Worm (Caenorhabditis elegans) whole organism, late embryonic: ENCODE results near the gene T07A9.14.

Experiments used
- C38D4.7 ChIP-seq: fragments of 200-800 bp; sonication (Bioruptor generic); optimal IDR thresholded peaks from 2 replicates; lab custom pipeline; 2018; ENCODE audit warnings: mild to moderate bottlenecking, missing genetic modification characterization, moderate library complexity, missing compliant biosample characterization
- K02D7.2 ChIP-seq: sonication (generic microtip); optimal IDR thresholded peaks from 2 replicates; lab custom pipeline; 2017; ENCODE audit warnings: mild to moderate bottlenecking, missing genetic modification characterization, missing compliant biosample characterization
- K09A11.1 ChIP-seq: sonication (generic microtip); optimal IDR thresholded peaks from 2 replicates; lab custom pipeline; 2017; ENCODE audit warnings: antibody characterized with exemption, mild to moderate bottlenecking, missing genetic modification characterization, missing compliant biosample characterization; ENCODE audit not compliant: insufficient read depth
- ahr-1 ChIP-seq: sonication (generic microtip); optimal IDR thresholded peaks from 2 replicates; lab custom pipeline; 2016; ENCODE audit warnings: missing genetic modification characterization, missing compliant biosample characterization
- ceh-24 ChIP-seq: sonication (generic microtip); optimal IDR thresholded peaks from 2 replicates; lab custom pipeline; 2016; ENCODE audit warnings: mild to moderate bottlenecking, missing genetic modification characterization, missing compliant biosample characterization
- ceh-30 ChIP-seq: fragments of 150-350 bp; optimal IDR thresholded peaks from 2 replicates; lab custom pipeline; 2014; ENCODE audit warnings: missing biosample characterization, missing genetic modification characterization
- ceh-31 ChIP-seq: sonication (generic microtip); optimal IDR thresholded peaks from 2 replicates; lab custom pipeline; 2016; ENCODE audit warnings: missing genetic modification characterization, missing compliant biosample characterization
- ceh-48 ChIP-seq: sonication (generic microtip); optimal IDR thresholded peaks from 2 replicates; lab custom pipeline; 2016; ENCODE audit warnings: missing genetic modification characterization, inconsistent platforms, missing compliant biosample characterization
- ceh-9 ChIP-seq: sonication (generic microtip); optimal IDR thresholded peaks from 2 replicates; lab custom pipeline; 2016; ENCODE audit warnings: mild to moderate bottlenecking, missing genetic modification characterization, inconsistent platforms, missing compliant biosample characterization
- che-1 ChIP-seq: sonication (generic microtip); optimal IDR thresholded peaks from 2 replicates; lab custom pipeline; 2016; ENCODE audit warnings: mild to moderate bottlenecking, missing genetic modification characterization, missing compliant biosample characterization
- dmd-4 ChIP-seq: sonication (generic microtip); optimal IDR thresholded peaks from 2 replicates; lab custom pipeline; 2016; ENCODE audit warnings: borderline replicate concordance, missing genetic modification characterization, missing compliant biosample characterization
- dve-1 ChIP-seq: sonication (generic microtip); optimal IDR thresholded peaks from 2 replicates; lab custom pipeline; 2017; ENCODE audit warnings: antibody characterized with exemption, mild to moderate bottlenecking, missing genetic modification characterization, missing compliant biosample characterization
- elt-4 ChIP-seq: sonication (generic microtip); optimal IDR thresholded peaks from 2 replicates; lab custom pipeline; 2016; ENCODE audit warnings: missing genetic modification characterization, missing compliant biosample characterization
- fkh-6 ChIP-seq: sonication (generic microtip); optimal IDR thresholded peaks from 2 replicates; lab custom pipeline; 2016; ENCODE audit warnings: missing genetic modification characterization, missing compliant biosample characterization
- hlh-13 ChIP-seq: fragments of 200-800 bp; sonication (Bioruptor generic); optimal IDR thresholded peaks from 2 replicates; lab custom pipeline; 2018; ENCODE audit warnings: mild to moderate bottlenecking, missing genetic modification characterization, missing compliant biosample characterization
- hlh-8 ChIP-seq: sonication (generic microtip); optimal IDR thresholded peaks from 2 replicates; lab custom pipeline; 2016; ENCODE audit warnings: missing genotype, missing genetic modification characterization, missing compliant biosample characterization
- lin-11 ChIP-seq: fragments of 200-800 bp; sonication (Bioruptor generic); optimal IDR thresholded peaks from 2 replicates; lab custom pipeline; 2018; ENCODE audit warnings: mild to moderate bottlenecking, missing genetic modification characterization, missing compliant biosample characterization
- madf-2 ChIP-seq: sonication (generic microtip); optimal IDR thresholded peaks from 2 replicates; lab custom pipeline; 2017; ENCODE audit warnings: missing genetic modification characterization, missing compliant biosample characterization
- nfya-1 ChIP-seq: sonication (generic microtip); optimal IDR thresholded peaks from 2 replicates; lab custom pipeline; 2017; ENCODE audit warnings: missing genetic modification characterization, mild to moderate bottlenecking, missing compliant biosample characterization, antibody characterized with exemption, moderate library complexity
- nhr-11 ChIP-seq: fragments of 150-350 bp; optimal IDR thresholded peaks from 2 replicates; lab custom pipeline; 2014; ENCODE audit warnings: missing biosample characterization, missing genetic modification characterization
- pat-9 ChIP-seq: fragments of 200-800 bp; sonication (Bioruptor generic); optimal IDR thresholded peaks from 2 replicates; lab custom pipeline; 2018; ENCODE audit warnings: mild to moderate bottlenecking, missing genetic modification characterization, moderate library complexity, missing compliant biosample characterization
- pax-1 ChIP-seq: fragments of 150-350 bp; optimal IDR thresholded peaks from 2 replicates; lab custom pipeline; 2014; ENCODE audit warnings: missing biosample characterization, missing genetic modification characterization
- pha-4 ChIP-seq: fragments of 150-350 bp; optimal IDR thresholded peaks from 2 replicates; lab custom pipeline; 2018; ENCODE audit warnings: missing biosample characterization, missing genetic modification reagents, missing genetic modification characterization
- ref-2 ChIP-seq: sonication (generic microtip); optimal IDR thresholded peaks from 2 replicates; lab custom pipeline; 2016; ENCODE audit warnings: missing genetic modification characterization, missing compliant biosample characterization
- sox-4 ChIP-seq: sonication (generic microtip); optimal IDR thresholded peaks from 2 replicates; lab custom pipeline; 2017; ENCODE audit warnings: mild to moderate bottlenecking, missing genetic modification characterization, inconsistent platforms, missing compliant biosample characterization
- syd-9 ChIP-seq: sonication (generic microtip); optimal IDR thresholded peaks from 2 replicates; lab custom pipeline; 2016; ENCODE audit warnings: mild to moderate bottlenecking, missing genetic modification characterization, moderate library complexity, missing compliant biosample characterization
- tbx-2 ChIP-seq: sonication (generic microtip); optimal IDR thresholded peaks from 2 replicates; lab custom pipeline; 2016; ENCODE audit warnings: missing genetic modification characterization, missing compliant biosample characterization
- tbx-7 ChIP-seq: sonication (generic microtip); optimal IDR thresholded peaks from 2 replicates; lab custom pipeline; 2016; ENCODE audit warnings: missing genotype, missing genetic modification characterization, missing compliant biosample characterization
- unc-3 ChIP-seq, 2 experiments: fragments of 200-800 bp in 1 of 2; sonication (Bioruptor generic) in 1 of 2; sonication (generic microtip) in 1 of 2; conservative IDR thresholded peaks in 1 of 2; optimal IDR thresholded peaks in 1 of 2; 2 replicates each; pipeline versions ENCODE4 v1.3.6 to Lab custom; 2016 to 2022; ENCODE audit warnings: missing compliant biosample characterization in 2 of 2, missing genetic modification characterization in 2 of 2, missing genetic modification reagents in 1 of 2
- unc-55 ChIP-seq: sonication (generic microtip); optimal IDR thresholded peaks from 2 replicates; lab custom pipeline; 2017; ENCODE audit warnings: missing biosample characterization, missing genetic modification reagents, missing genetic modification characterization
- unc-86 ChIP-seq: sonication (generic microtip); optimal IDR thresholded peaks from 2 replicates; lab custom pipeline; 2016; ENCODE audit warnings: missing genetic modification characterization, missing compliant biosample characterization
- zip-5 ChIP-seq: sonication (generic microtip); optimal IDR thresholded peaks from 2 replicates; lab custom pipeline; 2016; ENCODE audit warnings: missing genetic modification characterization, missing compliant biosample characterization

Gene T07A9.14

DNA sequence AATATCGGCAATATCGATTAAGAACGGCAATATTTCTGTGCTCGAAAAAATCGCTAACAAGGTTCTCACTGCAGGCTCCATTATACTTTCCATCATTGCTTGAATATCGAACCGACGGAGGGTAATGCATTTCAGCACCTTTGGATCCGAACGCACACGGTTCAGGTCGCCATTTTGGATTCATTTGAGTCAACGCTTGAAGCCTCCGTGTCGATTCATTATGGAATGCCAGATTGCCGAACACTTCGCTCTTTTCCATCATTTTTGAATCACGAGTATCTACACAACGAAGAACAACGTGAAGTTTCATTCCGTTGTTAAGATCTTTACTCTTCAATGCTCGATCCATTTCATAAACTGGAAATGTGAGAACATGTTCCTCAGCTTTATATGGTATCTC lies 35.6 kb downstream of the T07A9.14 start:
- TF ChIP-seq tbx-7 (tag; lab: Kevin White, UChicago) (no peak), syd-9 (tag; lab: Kevin White, UChicago) (no peak), ceh-9 (tag; lab: Kevin White, UChicago) (no peak), ceh-48 (tag; lab: Kevin White, UChicago) (no peak), hlh-13 (no peak), fkh-6 (tag; lab: Kevin White, UChicago) (no peak), ahr-1 (no peak), lin-11 (tag; lab: Kevin White, UChicago) (no peak), hlh-8 (tag; lab: Kevin White, UChicago) (no peak), che-1 (no peak), pat-9 (tag; lab: Kevin White, UChicago) (no peak)

- TF ChIP-seq ahr-1: no peak
- peak; percentile 3 for TF ChIP-seq dve-1
Measured at ce11 chrIV:425052-425451, 38.6 kb downstream of the T07A9.14 start, which contains the start of gene daf-18. Gene daf-18 (minus strand): TSS chrIV:425177.

DNA sequence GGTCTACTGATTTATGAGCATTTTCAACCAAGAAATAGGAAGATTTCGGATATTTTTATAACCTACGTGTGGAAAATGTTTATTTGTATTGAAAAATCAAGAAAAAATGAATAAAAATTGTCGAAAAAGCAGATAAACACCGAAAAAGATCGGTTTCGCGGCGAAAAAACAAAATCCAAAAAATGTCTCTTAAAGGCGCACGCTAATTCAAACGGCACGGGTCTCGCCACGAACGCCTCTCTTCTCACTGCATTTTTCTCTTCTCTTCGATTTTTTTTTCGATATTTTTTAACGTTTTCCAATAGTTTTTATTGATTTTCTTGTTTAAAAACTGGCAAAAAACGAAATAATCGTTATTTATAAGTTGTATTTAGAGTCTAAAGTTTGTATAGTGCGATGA lies 39.0 kb downstream of the T07A9.14 start:
- TF ChIP-seq zip-5: no peak
- no peak for TF ChIP-seq K02D7.2 (tag; lab: Kevin White, UChicago)
- peak; percentile 56 for TF ChIP-seq ceh-48 (tag; lab: Kevin White, UChicago)
- TF ChIP-seq lin-11 (tag; lab: Kevin White, UChicago): no peak
- no peak for TF ChIP-seq syd-9 (tag; lab: Kevin White, UChicago)
- peak; percentile 11 for TF ChIP-seq nfya-1

ce11 chrIV:425995-426394 lies 39.5 kb downstream of the T07A9.14 start, which contains the start of gene garr-1:
Gene garr-1 (plus strand): TSS chrIV:426168.
- TF ChIP-seq K09A11.1 (tag; lab: Kevin White, UChicago) (no peak), ceh-30 (no peak), ceh-31 (tag; lab: Kevin White, UChicago) (no peak)
- TF ChIP-seq, all 69 proteins: peak for 0

- TF ChIP-seq ceh-48 (tag; lab: Kevin White, UChicago) (no peak), unc-86 (tag; lab: Kevin White, UChicago) (no peak), tbx-2 (tag; lab: Kevin White, UChicago) (no peak), unc-3 (GFP tag; conservative IDR thresholded peaks at IDR 0.05; lab: Robert Waterston, UW) (no peak), unc-3 (tag; optimal IDR thresholded peaks at IDR 0.05; lab: Kevin White, UChicago) (no peak), lin-11 (tag; lab: Kevin White, UChicago) (no peak), dmd-4 (tag; lab: Kevin White, UChicago) (no peak), hlh-8 (tag; lab: Kevin White, UChicago) (no peak), madf-2 (tag; lab: Kevin White, UChicago) (no peak), ceh-24 (no peak), ahr-1 (no peak), unc-55 (no peak), pha-4 (tag; lab: Kevin White, UChicago) (no peak), C38D4.7 (GFP tag; lab: Kevin White, UChicago) (no peak)
Measured at ce11 chrIV:426597-426996, 40.1 kb downstream of the T07A9.14 start.

- no peak for TF ChIP-seq K09A11.1 (tag; lab: Kevin White, UChicago)
- no peak for TF ChIP-seq nhr-11 (tag; lab: Kevin White, UChicago)
- no peak for TF ChIP-seq syd-9 (tag; lab: Kevin White, UChicago)
- TF ChIP-seq sox-4 (tag; lab: Kevin White, UChicago): no peak
- no peak for TF ChIP-seq ref-2 (tag; lab: Kevin White, UChicago)
- TF ChIP-seq lin-11 (tag; lab: Kevin White, UChicago): no peak
- no peak for TF ChIP-seq elt-4 (tag; lab: Kevin White, UChicago)
- no peak for TF ChIP-seq pax-1
Measured at ce11 chrIV:427100-427908, 40.8 kb downstream of the T07A9.14 start.
